Worm (Caenorhabditis elegans) whole organism, L3 larva: ENCODE measurements around the gene zipt-2.1.
"Not testable (repeated sequence)": the region's sequence is repeated elsewhere in the genome, so short reads cannot be mapped to it uniquely, and the experiment has no call there.

Experiments used
- ZK546.5 ChIP-seq: sonication (generic microtip); optimal IDR thresholded peaks from 2 replicates; lab custom pipeline; 2017; ENCODE audit warnings: missing biosample characterization, missing genetic modification characterization
- aly-2 ChIP-seq: fragments of 150-350 bp; optimal IDR thresholded peaks from 2 replicates; lab custom pipeline; 2014; ENCODE audit warnings: missing biosample characterization, missing genetic modification characterization
- ceh-82 ChIP-seq: fragments of 150-350 bp; optimal IDR thresholded peaks from 2 replicates; lab custom pipeline; 2014; ENCODE audit warnings: missing biosample characterization, missing genetic modification characterization
- mdl-1 ChIP-seq: fragments of 150-350 bp; optimal IDR thresholded peaks from 2 replicates; lab custom pipeline; 2014; ENCODE audit warnings: missing biosample characterization, missing genetic modification characterization
- nhr-25 ChIP-seq: sonication (generic microtip); optimal IDR thresholded peaks from 2 replicates; lab custom pipeline; 2017; ENCODE audit warnings: missing biosample characterization, missing genetic modification characterization
- tbx-2 ChIP-seq: sonication (generic microtip); optimal IDR thresholded peaks from 2 replicates; lab custom pipeline; 2016; ENCODE audit warnings: mild to moderate bottlenecking, missing genetic modification characterization, missing compliant biosample characterization
- unc-62 ChIP-seq: fragments of 150-350 bp; sonication (generic microtip); optimal IDR thresholded peaks from 4 replicates; lab custom pipeline; 2014; ENCODE audit warnings: missing biosample characterization, missing genetic modification reagents, missing genetic modification characterization
- zag-1 ChIP-seq: fragments of 150-350 bp; optimal IDR thresholded peaks from 2 replicates; lab custom pipeline; 2014; ENCODE audit warnings: missing biosample characterization, missing genetic modification characterization

DNA sequence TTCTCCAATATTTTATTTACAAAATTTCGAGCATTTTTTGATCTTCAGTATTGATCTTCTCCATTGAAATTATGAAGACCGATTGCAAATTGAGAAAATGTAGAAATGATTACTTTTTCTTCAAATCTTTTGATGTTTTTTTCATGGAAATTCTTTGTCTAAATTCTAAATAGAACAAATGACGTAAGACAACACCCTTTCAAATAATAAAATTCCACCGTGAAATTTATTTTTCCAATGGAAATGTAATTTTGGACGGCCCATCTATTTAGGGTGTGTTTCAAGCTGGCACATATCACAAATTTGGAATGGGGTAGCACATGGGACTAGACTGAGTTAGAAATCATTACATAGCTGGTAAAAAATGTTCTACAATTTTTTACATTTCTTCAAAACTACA, 47.7 kb upstream of the zipt-2.1 start, which contains the start of gene T25B9.2:
- not testable (repeated sequence) for TF ChIP-seq ZK546.5 (tag; lab: Kevin White, UChicago); nhr-25 (tag; lab: Kevin White, UChicago); aly-2 (tag; lab: Kevin White, UChicago); zag-1 (tag; lab: Kevin White, UChicago); mdl-1 (tag; lab: Kevin White, UChicago); ceh-82; unc-62; tbx-2
